Fruit fly (Drosophila melanogaster) whole organism, adult: Measurements from ENCODE around the gene Ir7e.

Experiments used
- CG12768 ChIP-seq: fragments of 200-800 bp; sonication (Bioruptor generic); optimal IDR thresholded peaks from 2 replicates; lab custom pipeline; 2017; ENCODE audit warnings: missing biosample characterization, missing genetic modification characterization, mild to moderate bottlenecking, moderate library complexity, missing genetic modification reagents
- CG14711 ChIP-seq: fragments of 200-800 bp; sonication (Bioruptor generic); optimal IDR thresholded peaks from 2 replicates; lab custom pipeline; 2018; ENCODE audit warnings: missing biosample characterization, mild to moderate bottlenecking, missing genetic modification characterization, moderate library complexity
- CG1620 ChIP-seq: fragments of 200-800 bp; sonication (Bioruptor generic); optimal IDR thresholded peaks from 2 replicates; lab custom pipeline; 2016; ENCODE audit warnings: missing biosample characterization, missing genetic modification characterization
- CG33017 ChIP-seq: fragments of 200-800 bp; sonication (Bioruptor generic); optimal IDR thresholded peaks from 2 replicates; lab custom pipeline; 2018; ENCODE audit warnings: missing biosample characterization, mild to moderate bottlenecking, missing genetic modification characterization, moderate library complexity
- CG7045 ChIP-seq: fragments of 200-800 bp; sonication (Bioruptor generic); optimal IDR thresholded peaks from 2 replicates; lab custom pipeline; 2017; ENCODE audit warnings: missing biosample characterization, mild to moderate bottlenecking, missing genetic modification characterization
- CG7101 ChIP-seq: fragments of 200-800 bp; sonication (Bioruptor generic); optimal IDR thresholded peaks from 2 replicates; lab custom pipeline; 2018; ENCODE audit warnings: missing biosample characterization, mild to moderate bottlenecking, missing genetic modification characterization, moderate library complexity
- Mnt ChIP-seq: fragments of 200-800 bp; sonication (Bioruptor generic); optimal IDR thresholded peaks from 2 replicates; lab custom pipeline; 2016; ENCODE audit warnings: missing biosample characterization, mild to moderate bottlenecking, missing genetic modification characterization
- bab1 ChIP-seq: fragments of 200-800 bp; sonication (Bioruptor generic); optimal IDR thresholded peaks from 3 replicates; lab custom pipeline; 2019; ENCODE audit warnings: missing biosample characterization, mild to moderate bottlenecking, missing genetic modification characterization, moderate library complexity
- cic ChIP-seq: fragments of 200-800 bp; sonication (Bioruptor generic); optimal IDR thresholded peaks from 2 replicates; lab custom pipeline; 2017; ENCODE audit warnings: missing biosample characterization, mild to moderate bottlenecking, missing genetic modification characterization, moderate library complexity
- cnc ChIP-seq, 2 experiments: fragments of >200 bp; optimal IDR thresholded peaks; 2 replicates each; lab custom pipeline; 2017
- pad ChIP-seq: fragments of 200-800 bp; sonication (Bioruptor generic); optimal IDR thresholded peaks from 3 replicates; lab custom pipeline; 2017; ENCODE audit warnings: missing biosample characterization, missing genetic modification characterization, mild to moderate bottlenecking, moderate library complexity, missing genetic modification reagents
- toe ChIP-seq: fragments of 200-800 bp; sonication (Bioruptor generic); optimal IDR thresholded peaks from 2 replicates; lab custom pipeline; 2016; ENCODE audit warnings: missing biosample characterization, missing genetic modification characterization

DNA sequence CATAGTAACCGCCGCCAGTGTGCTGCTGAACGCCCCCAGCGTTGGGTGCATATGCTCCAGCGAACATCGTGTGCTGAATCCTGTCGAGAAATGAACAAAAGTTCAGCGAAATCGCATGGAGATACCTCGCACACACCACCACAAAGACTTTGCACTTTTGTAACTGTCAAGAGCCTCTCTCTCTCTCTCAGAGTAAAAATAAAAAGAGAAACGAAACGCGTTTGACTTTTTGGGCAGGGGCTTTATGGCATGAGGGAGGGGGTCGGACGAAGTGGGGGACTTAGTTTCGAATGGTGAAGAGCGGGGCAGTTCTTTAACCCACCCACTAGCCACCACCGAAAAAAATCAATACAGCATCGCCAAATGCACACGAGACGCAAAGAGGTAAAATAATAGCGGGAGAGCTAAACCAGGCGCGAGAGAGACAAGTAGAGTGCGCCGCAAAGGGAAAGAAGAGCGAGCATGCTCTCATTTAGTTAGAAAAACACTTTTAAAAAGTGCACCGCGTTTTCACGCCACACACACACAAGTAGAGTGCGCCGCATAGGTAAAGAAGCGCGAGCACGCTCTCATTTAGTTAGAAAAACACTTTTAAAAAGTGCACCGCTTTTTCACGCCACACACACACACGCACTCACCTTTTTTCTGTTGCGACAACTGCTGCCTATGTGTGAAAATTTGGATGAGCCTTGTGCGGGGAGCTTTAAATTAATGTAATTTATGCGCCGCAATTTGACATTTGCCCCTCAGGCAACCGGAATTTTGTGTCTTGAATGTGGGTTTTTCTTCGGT lies 49.0 kb upstream of the Ir7e start:
- TF ChIP-seq CG7101 (tag; lab: Kevin White, UChicago) (peak; percentile 19), pad (GFP tag; lab: Kevin White, UChicago) (peak; percentile 25), bab1 (GFP tag; lab: Kevin White, UChicago) (no peak), CG33017 (no peak), Mnt (GFP tag; lab: Kevin White, UChicago) (no peak), CG1620 (GFP tag; lab: Kevin White, UChicago) (no peak), toe (GFP tag; lab: Kevin White, UChicago) (no peak), cic (GFP tag; lab: Kevin White, UChicago) (no peak), cnc (optimal IDR thresholded peaks at IDR 0.05; lab: Kevin White, UChicago) (no peak), CG7045 (GFP tag; lab: Kevin White, UChicago) (no peak), CG12768 (GFP tag; lab: Kevin White, UChicago) (peak; percentile 6), CG14711 (tag; lab: Kevin White, UChicago) (no peak)
